Fruit fly (Drosophila melanogaster) whole organism, embryonic: Measurements from ENCODE around the gene brat.
A peak's percentile ranks its signal among the peaks of the same experiment; 100 is the strongest.

Experiments
- ATbp ChIP-seq: fragments of 200-800 bp; sonication (Bioruptor generic); optimal IDR thresholded peaks from 2 replicates; lab custom pipeline; 2017; ENCODE audit warnings: missing biosample characterization, mild to moderate bottlenecking, missing genetic modification characterization, missing genetic modification reagents
- B-H2 ChIP-seq: fragments of 200-800 bp; sonication (Bioruptor generic); optimal IDR thresholded peaks from 2 replicates; lab custom pipeline; 2018; ENCODE audit warnings: missing biosample characterization, mild to moderate bottlenecking, missing genetic modification characterization
- Bteb2 ChIP-seq: fragments of 200-800 bp; sonication (Bioruptor generic); optimal IDR thresholded peaks from 2 replicates; lab custom pipeline; 2016; ENCODE audit warnings: missing biosample characterization, missing genetic modification characterization
- CG10147 ChIP-seq: fragments of 200-800 bp; sonication (Bioruptor generic); optimal IDR thresholded peaks from 2 replicates; lab custom pipeline; 2019; ENCODE audit warnings: missing biosample characterization, mild to moderate bottlenecking, missing genetic modification characterization, moderate library complexity
- CG10959 ChIP-seq: fragments of 200-800 bp; sonication (Bioruptor generic); IDR thresholded peaks from 2 replicates; pipeline ENCODE4 v1.3.6; 2022; ENCODE audit warnings: missing biosample characterization, missing genetic modification characterization
- CG12299 ChIP-seq: fragments of 200-800 bp; sonication (Bioruptor generic); optimal IDR thresholded peaks from 2 replicates; lab custom pipeline; 2018; ENCODE audit warnings: missing biosample characterization, mild to moderate bottlenecking, missing genetic modification characterization
- CG14441 ChIP-seq: fragments of 200-800 bp; sonication (Bioruptor generic); IDR thresholded peaks from 2 replicates; pipeline ENCODE4 v1.3.6; 2022; ENCODE audit warnings: missing biosample characterization, missing genetic modification characterization
- CG16813 ChIP-seq: fragments of 200-800 bp; sonication (Bioruptor generic); IDR thresholded peaks from 3 replicates; pipeline ENCODE4 v1.3.6; 2022; ENCODE audit warnings: missing biosample characterization, missing genetic modification characterization; ENCODE audit not compliant: partially characterized antibody
- CG2678 ChIP-seq: fragments of 200-800 bp; sonication (Bioruptor generic); optimal IDR thresholded peaks from 3 replicates; lab custom pipeline; 2019; ENCODE audit warnings: missing biosample characterization, mild to moderate bottlenecking, missing genetic modification characterization, moderate library complexity
- CG2889 ChIP-seq: fragments of 200-800 bp; sonication (Bioruptor generic); IDR thresholded peaks from 3 replicates; pipeline ENCODE4 v1.3.6; 2022; ENCODE audit warnings: missing biosample characterization, missing genetic modification characterization
- CG31224 ChIP-seq: fragments of 200-800 bp; sonication (Bioruptor generic); IDR thresholded peaks from 2 replicates; pipeline ENCODE4 v1.3.6; 2022; ENCODE audit warnings: missing biosample characterization, missing genetic modification characterization
- CG32532 ChIP-seq: fragments of 200-800 bp; sonication (Bioruptor generic); IDR thresholded peaks from 2 replicates; pipeline ENCODE4 v1.3.6; 2022; ENCODE audit warnings: missing biosample characterization, missing genetic modification characterization
- CG34376 ChIP-seq: fragments of 200-800 bp; sonication (Bioruptor generic); optimal IDR thresholded peaks from 2 replicates; lab custom pipeline; 2018; ENCODE audit warnings: missing biosample characterization, mild to moderate bottlenecking, missing genetic modification characterization
- CG3726 ChIP-seq: fragments of 200-800 bp; sonication (Bioruptor generic); IDR thresholded peaks from 3 replicates; pipeline ENCODE4, ENCODE4 v1.3.6; 2022; ENCODE audit warnings: missing biosample characterization, missing genetic modification characterization
- CG6854 ChIP-seq: fragments of 200-800 bp; sonication (Bioruptor generic); optimal IDR thresholded peaks from 3 replicates; lab custom pipeline; 2017; ENCODE audit warnings: missing biosample characterization, mild to moderate bottlenecking, missing genetic modification characterization
- CG7357 ChIP-seq: fragments of 200-800 bp; sonication (Bioruptor generic); IDR thresholded peaks from 3 replicates; pipeline ENCODE4 v1.3.6; 2022; ENCODE audit warnings: missing biosample characterization, missing genetic modification characterization
- CG8944 ChIP-seq: fragments of 200-800 bp; sonication (Bioruptor generic); optimal IDR thresholded peaks from 3 replicates; lab custom pipeline; 2016; ENCODE audit warnings: missing biosample characterization, missing genetic modification characterization
- CTCF ChIP-seq: fragments of 200-800 bp; sonication (Bioruptor generic); optimal IDR thresholded peaks from 2 replicates; lab custom pipeline; 2017; ENCODE audit warnings: missing biosample characterization, mild to moderate bottlenecking, missing genetic modification characterization, moderate library complexity
- CoRest ChIP-seq: fragments of 200-800 bp; sonication (Bioruptor generic); optimal IDR thresholded peaks from 3 replicates; lab custom pipeline; 2018; ENCODE audit warnings: missing biosample characterization, mild to moderate bottlenecking, missing genetic modification characterization, moderate library complexity
- D19B ChIP-seq: fragments of 200-800 bp; sonication (Bioruptor generic); optimal IDR thresholded peaks from 2 replicates; lab custom pipeline; 2017; ENCODE audit warnings: missing biosample characterization, mild to moderate bottlenecking, missing genetic modification characterization
- Dad ChIP-seq: fragments of 200-800 bp; sonication (Bioruptor generic); optimal IDR thresholded peaks from 3 replicates; lab custom pipeline; 2016; ENCODE audit warnings: missing biosample characterization, missing genetic modification characterization
- GATAe ChIP-seq: fragments of 200-800 bp; sonication (Bioruptor generic); conservative IDR thresholded peaks from 2 replicates; pipeline ENCODE4 v1.3.6; 2022; ENCODE audit warnings: missing biosample characterization, missing genetic modification characterization
- MESR4 ChIP-seq: fragments of 200-800 bp; sonication (Bioruptor generic); optimal IDR thresholded peaks from 2 replicates; lab custom pipeline; 2018; ENCODE audit warnings: missing biosample characterization, mild to moderate bottlenecking, missing genetic modification characterization, moderate library complexity
- MTF-1 ChIP-seq: fragments of 200-800 bp; sonication (Bioruptor generic); optimal IDR thresholded peaks from 2 replicates; lab custom pipeline; 2018; ENCODE audit warnings: missing biosample characterization, mild to moderate bottlenecking, missing genetic modification characterization, borderline replicate concordance
- Meics ChIP-seq: fragments of 200-800 bp; sonication (Bioruptor generic); optimal IDR thresholded peaks from 2 replicates; lab custom pipeline; 2017; ENCODE audit warnings: missing biosample characterization, mild to moderate bottlenecking, missing genetic modification characterization
- Spps ChIP-seq: fragments of 200-800 bp; sonication (Bioruptor generic); optimal IDR thresholded peaks from 2 replicates; lab custom pipeline; 2018; ENCODE audit warnings: missing biosample characterization, mild to moderate bottlenecking, missing genetic modification characterization
- Vsx1 ChIP-seq: fragments of 200-800 bp; sonication (Bioruptor generic); optimal IDR thresholded peaks from 2 replicates; lab custom pipeline; 2017; ENCODE audit warnings: missing biosample characterization, mild to moderate bottlenecking, missing genetic modification characterization, missing genetic modification reagents
- amos ChIP-seq: fragments of 200-800 bp; sonication (Bioruptor generic); IDR thresholded peaks from 2 replicates; pipeline ENCODE4 v1.3.6; 2022; ENCODE audit warnings: missing biosample characterization, missing genetic modification characterization; ENCODE audit not compliant: partially characterized antibody
- ap ChIP-seq: fragments of 200-800 bp; sonication (Bioruptor generic); IDR thresholded peaks from 2 replicates; pipeline ENCODE4 v1.3.6; 2022; ENCODE audit warnings: missing biosample characterization, missing genetic modification characterization
- az2 ChIP-seq: fragments of 200-800 bp; sonication (Bioruptor generic); optimal IDR thresholded peaks from 3 replicates; lab custom pipeline; 2016; ENCODE audit warnings: missing biosample characterization, missing genetic modification characterization
- br ChIP-seq: fragments of >200 bp; optimal IDR thresholded peaks from 2 replicates; lab custom pipeline; 2017
- cad ChIP-seq: fragments of >200 bp; optimal IDR thresholded peaks from 2 replicates; lab custom pipeline; 2017; ENCODE audit warnings: missing biosample characterization, missing genetic modification characterization
- cg ChIP-seq: fragments of 200-800 bp; sonication (Bioruptor generic); optimal IDR thresholded peaks from 3 replicates; lab custom pipeline; 2019; ENCODE audit warnings: missing biosample characterization, mild to moderate bottlenecking, missing genetic modification characterization, moderate library complexity
- ci ChIP-seq: fragments of 200-800 bp; sonication (Bioruptor generic); IDR thresholded peaks from 3 replicates; pipeline ENCODE4 v1.3.6; 2022; ENCODE audit warnings: missing biosample characterization, missing genetic modification characterization
- exex ChIP-seq: fragments of 200-800 bp; sonication (Bioruptor generic); optimal IDR thresholded peaks from 4 replicates; lab custom pipeline; 2018; ENCODE audit warnings: missing biosample characterization, mild to moderate bottlenecking, missing genetic modification characterization, moderate library complexity
- gt ChIP-seq: fragments of 200-800 bp; sonication (Bioruptor generic); IDR thresholded peaks from 2 replicates; pipeline ENCODE4 v1.3.6; 2022; ENCODE audit warnings: missing biosample characterization, missing genetic modification characterization
- ham ChIP-seq: fragments of 200-800 bp; sonication (Bioruptor generic); IDR thresholded peaks from 2 replicates; pipeline ENCODE4 v1.3.6; 2022; ENCODE audit warnings: missing biosample characterization, missing genetic modification characterization
- lbe ChIP-seq: fragments of 200-800 bp; sonication (Bioruptor generic); optimal IDR thresholded peaks from 2 replicates; lab custom pipeline; 2016; ENCODE audit warnings: missing biosample characterization, mild to moderate bottlenecking, missing genetic modification characterization
- lilli ChIP-seq: fragments of 200-800 bp; sonication (Bioruptor generic); optimal IDR thresholded peaks from 3 replicates; lab custom pipeline; 2016; ENCODE audit warnings: missing biosample characterization, missing genetic modification characterization
- pb ChIP-seq: fragments of 200-800 bp; sonication (Bioruptor generic); optimal IDR thresholded peaks from 3 replicates; lab custom pipeline; 2016; ENCODE audit warnings: missing biosample characterization, missing genetic modification characterization
- pum ChIP-seq: fragments of 200-800 bp; sonication (Bioruptor generic); optimal IDR thresholded peaks from 2 replicates; lab custom pipeline; 2016; ENCODE audit warnings: missing biosample characterization, missing genetic modification characterization
- pzg ChIP-seq: fragments of 200-800 bp; sonication (Bioruptor generic); optimal IDR thresholded peaks from 3 replicates; lab custom pipeline; 2018; ENCODE audit warnings: missing biosample characterization, mild to moderate bottlenecking, missing genetic modification characterization, moderate library complexity
- sc ChIP-seq, 3 experiments: fragments of >200 bp in 2 of 3; fragments of 200-800 bp in 1 of 3; sonication (Bioruptor generic) in 1 of 3; optimal IDR thresholded peaks; 2 replicates in 2 of 3; 3 replicates in 1 of 3; lab custom pipeline; 2017; ENCODE audit warnings: mild to moderate bottlenecking in 1 of 3, missing biosample characterization in 1 of 3, missing genetic modification characterization in 1 of 3, missing genetic modification reagents in 1 of 3
- seq ChIP-seq: fragments of 200-800 bp; sonication (Bioruptor generic); IDR thresholded peaks from 2 replicates; pipeline ENCODE4 v1.3.6; 2022; ENCODE audit warnings: missing biosample characterization, missing genetic modification characterization
- slou ChIP-seq: fragments of 200-800 bp; sonication (Bioruptor generic); optimal IDR thresholded peaks from 3 replicates; lab custom pipeline; 2016; ENCODE audit warnings: missing biosample characterization, missing genetic modification characterization
- tup ChIP-seq: fragments of 200-800 bp; sonication (Bioruptor generic); optimal IDR thresholded peaks from 2 replicates; lab custom pipeline; 2016; ENCODE audit warnings: missing biosample characterization, mild to moderate bottlenecking, missing genetic modification characterization, moderate library complexity
- tx ChIP-seq: fragments of 200-800 bp; sonication (Bioruptor generic); optimal IDR thresholded peaks from 2 replicates; lab custom pipeline; 2016; ENCODE audit warnings: missing biosample characterization, missing genetic modification characterization
- unpg ChIP-seq: fragments of 200-800 bp; sonication (Bioruptor generic); optimal IDR thresholded peaks from 3 replicates; lab custom pipeline; 2018; ENCODE audit warnings: missing biosample characterization, mild to moderate bottlenecking, missing genetic modification characterization, moderate library complexity
- usp ChIP-seq: fragments of >200 bp; optimal IDR thresholded peaks from 2 replicates; lab custom pipeline; 2017; ENCODE audit warnings: missing biosample characterization, missing genetic modification characterization
- vnd ChIP-seq: fragments of 200-800 bp; sonication (Bioruptor generic); IDR thresholded peaks from 3 replicates; pipeline ENCODE4 v1.3.6; 2022; ENCODE audit warnings: missing biosample characterization, missing genetic modification characterization; ENCODE audit not compliant: partially characterized antibody
- z ChIP-seq: fragments of 200-800 bp; sonication (Bioruptor generic); IDR thresholded peaks from 3 replicates; pipeline ENCODE4 v1.3.6; 2022; ENCODE audit warnings: missing biosample characterization, missing genetic modification characterization
- zen ChIP-seq: fragments of 200-800 bp; sonication (Bioruptor generic); optimal IDR thresholded peaks from 3 replicates; lab custom pipeline; 2018; ENCODE audit warnings: missing biosample characterization, mild to moderate bottlenecking, missing genetic modification characterization, moderate library complexity

Gene brat

dm6 chr2L:19154893-19155389, 21.3 kb downstream of the brat start (continued):
- TF ChIP-seq sc (optimal IDR thresholded peaks at IDR 0.05; lab: Kevin White, UChicago) = no peak
- TF ChIP-seq sc (GFP tag; optimal IDR thresholded peaks at IDR 0.05; lab: Kevin White, UChicago) = peak; percentile 40
- no peak for TF ChIP-seq CG10147 (GFP tag; lab: Kevin White, UChicago)
- TF ChIP-seq CG8944 = no peak
- no peak for TF ChIP-seq vnd
- TF ChIP-seq GATAe (GFP tag; lab: Robert Waterston, UW) = no peak
- TF ChIP-seq MESR4 = no peak
- no peak for TF ChIP-seq CTCF
- TF ChIP-seq CoRest (tag; lab: Kevin White, UChicago) = no peak
- TF ChIP-seq ap (GFP tag; lab: Robert Waterston, UW) = no peak
- no peak for TF ChIP-seq CG3726
- no peak for TF ChIP-seq usp
- TF ChIP-seq amos = no peak
- TF ChIP-seq Vsx1 (GFP tag; lab: Kevin White, UChicago) = peak; percentile 2
- peak; percentile 34 for TF ChIP-seq cg
- TF ChIP-seq pzg = no peak
- TF ChIP-seq az2 (GFP tag; lab: Kevin White, UChicago) = no peak
- TF ChIP-seq lbe (GFP tag; lab: Kevin White, UChicago) = no peak
- no peak for TF ChIP-seq tup (GFP tag; lab: Kevin White, UChicago)
- TF ChIP-seq CG2678 (tag; lab: Kevin White, UChicago) = peak; percentile 19
- peak; percentile 93 for TF ChIP-seq cad (GFP tag; lab: Kevin White, UChicago)
- 0 out of 3 replicates have a peak, but pooled peaks have one; percentile 26 for TF ChIP-seq ci (GFP tag; lab: Robert Waterston, UW)
- no peak for TF ChIP-seq pum
- TF ChIP-seq Meics (GFP tag; lab: Kevin White, UChicago) = no peak
- TF ChIP-seq CG6854 (GFP tag; lab: Kevin White, UChicago) = no peak
- 0 out of 2 replicates have a peak, but pooled peaks have one; percentile 11 for TF ChIP-seq CG14441
- TF ChIP-seq Bteb2 (GFP tag; lab: Kevin White, UChicago) = no peak
- no peak for TF ChIP-seq gt (GFP tag; lab: Robert Waterston, UW)
- TF ChIP-seq slou (GFP tag; lab: Kevin White, UChicago) = no peak
- TF ChIP-seq CG31224 (GFP tag; lab: Robert Waterston, UW) = no peak
- no peak for TF ChIP-seq unpg (GFP tag; lab: Kevin White, UChicago)
- no peak for TF ChIP-seq tx
- no peak for TF ChIP-seq ATbp
- no peak for TF ChIP-seq B-H2
- no peak for TF ChIP-seq exex (tag; lab: Kevin White, UChicago)
- no peak for TF ChIP-seq pb (GFP tag; lab: Kevin White, UChicago)
- TF ChIP-seq D19B (GFP tag; lab: Kevin White, UChicago) = no peak
- TF ChIP-seq lilli (GFP tag; lab: Kevin White, UChicago) = no peak
- TF ChIP-seq CG32532 (GFP tag; lab: Robert Waterston, UW) = no peak
- TF ChIP-seq CG34376 (GFP tag; lab: Kevin White, UChicago) = no peak
- TF ChIP-seq br (lab: Kevin White, UChicago) = no peak
- no peak for TF ChIP-seq Dad
- TF ChIP-seq Spps (tag; lab: Kevin White, UChicago) = no peak
- TF ChIP-seq seq (GFP tag; lab: Robert Waterston, UW) = no peak
- TF ChIP-seq CG16813 (GFP tag; lab: Robert Waterston, UW) = no peak
- TF ChIP-seq CG2889 (GFP tag; lab: Robert Waterston, UW) = no peak
- TF ChIP-seq CG12299 (tag; lab: Kevin White, UChicago) = no peak
- TF ChIP-seq ham = no peak
- no peak for TF ChIP-seq MTF-1 (GFP tag; lab: Kevin White, UChicago)
- peak; percentile 44 for TF ChIP-seq zen (tag; lab: Kevin White, UChicago)
- no peak for TF ChIP-seq CG7357 (GFP tag; lab: Robert Waterston, UW)
- TF ChIP-seq z (GFP tag; lab: Robert Waterston, UW) = peak; percentile 63; the same call in 2 of the 3 replicates
- TF ChIP-seq CG10959 = no peak
